Worm (Caenorhabditis elegans) whole organism, L1 larva: ENCODE results near the gene D1044.1.

Experiments used
- C04F5.9 ChIP-seq: sonication (generic microtip); optimal IDR thresholded peaks from 2 replicates; lab custom pipeline; 2016; ENCODE audit warnings: missing genetic modification characterization, missing compliant biosample characterization
- fkh-4 ChIP-seq: sonication (generic microtip); optimal IDR thresholded peaks from 2 replicates; lab custom pipeline; 2016; ENCODE audit warnings: missing compliant biosample characterization, missing genetic modification characterization, borderline replicate concordance
- lsy-2 ChIP-seq, 2 experiments: fragments of 150-350 bp; optimal IDR thresholded peaks; 2 replicates each; lab custom pipeline; 2014; ENCODE audit warnings: missing biosample characterization in 2 of 2, missing genetic modification characterization in 2 of 2
- snpc-4 ChIP-seq: fragments of 150-350 bp; optimal IDR thresholded peaks from 2 replicates; lab custom pipeline; 2014; ENCODE audit warnings: missing biosample characterization, missing genetic modification characterization
- unc-30 ChIP-seq: sonication (generic microtip); optimal IDR thresholded peaks from 2 replicates; lab custom pipeline; 2017; ENCODE audit warnings: missing biosample characterization, missing genetic modification characterization

ce11 chrIII:5498973-5499372 lies 45.1 kb upstream of the D1044.1 start, which contains the start of gene R02F2.9:
- no peak for TF ChIP-seq fkh-4 (tag; lab: Kevin White, UChicago)
- TF ChIP-seq snpc-4 (tag; lab: Kevin White, UChicago), result peak; percentile 17
- TF ChIP-seq lsy-2 (tag; optimal IDR thresholded peaks at IDR 0.05; lab: Kevin White, UChicago), result peak; percentile 75 to 80
- no peak for TF ChIP-seq unc-30
- TF ChIP-seq C04F5.9 (tag; lab: Kevin White, UChicago), result peak; percentile 5
